Fruit fly (Drosophila melanogaster) whole organism, embryonic: Measurements from ENCODE around the gene CG32243.

Source experiments
- ATbp ChIP-seq: fragments of 200-800 bp; sonication (Bioruptor generic); optimal IDR thresholded peaks from 2 replicates; lab custom pipeline; 2017; ENCODE audit warnings: missing biosample characterization, mild to moderate bottlenecking, missing genetic modification characterization, missing genetic modification reagents
- Adf1 ChIP-seq: fragments of 200-800 bp; sonication (Bioruptor generic); IDR thresholded peaks from 2 replicates; pipeline ENCODE4 v1.3.6; 2022; ENCODE audit warnings: missing biosample characterization, missing genetic modification characterization
- Awh ChIP-seq: fragments of 200-800 bp; sonication (Bioruptor generic); IDR thresholded peaks from 2 replicates; pipeline ENCODE4, ENCODE4 v1.3.6; 2022; ENCODE audit warnings: missing biosample characterization, missing genetic modification characterization
- CG10366 ChIP-seq: fragments of 200-800 bp; sonication (Bioruptor generic); IDR thresholded peaks from 2 replicates; pipeline ENCODE4 v1.3.6; 2022; ENCODE audit warnings: missing biosample characterization, missing genetic modification characterization
- CG1233 ChIP-seq: fragments of 200-800 bp; sonication (Bioruptor generic); optimal IDR thresholded peaks from 4 replicates; lab custom pipeline; 2018; ENCODE audit warnings: missing biosample characterization, mild to moderate bottlenecking, missing genetic modification characterization
- CG13775 ChIP-seq: fragments of 200-800 bp; sonication (Bioruptor generic); optimal IDR thresholded peaks from 3 replicates; lab custom pipeline; 2017; ENCODE audit warnings: missing biosample characterization, mild to moderate bottlenecking, missing genetic modification characterization
- CG14710 ChIP-seq: fragments of 200-800 bp; sonication (Bioruptor generic); optimal IDR thresholded peaks from 3 replicates; lab custom pipeline; 2019; ENCODE audit warnings: missing biosample characterization, mild to moderate bottlenecking, missing genetic modification characterization, moderate library complexity
- CG1832 ChIP-seq: fragments of 200-800 bp; sonication (Bioruptor generic); optimal IDR thresholded peaks from 2 replicates; lab custom pipeline; 2017; ENCODE audit warnings: missing biosample characterization, mild to moderate bottlenecking, missing genetic modification characterization, inconsistent platforms
- CG2712 ChIP-seq: fragments of 200-800 bp; optimal IDR thresholded peaks from 3 replicates; lab custom pipeline; 2019; ENCODE audit warnings: missing biosample characterization, mild to moderate bottlenecking, missing genetic modification characterization, moderate library complexity
- CG3065 ChIP-seq: fragments of 200-800 bp; sonication (Bioruptor generic); optimal IDR thresholded peaks from 2 replicates; lab custom pipeline; 2016; ENCODE audit warnings: missing biosample characterization, missing genetic modification characterization
- CG32532 ChIP-seq: fragments of 200-800 bp; sonication (Bioruptor generic); IDR thresholded peaks from 2 replicates; pipeline ENCODE4 v1.3.6; 2022; ENCODE audit warnings: missing biosample characterization, missing genetic modification characterization
- CG32767 ChIP-seq: fragments of 200-800 bp; sonication (Bioruptor generic); IDR thresholded peaks from 2 replicates; pipeline ENCODE4 v1.3.6; 2022; ENCODE audit warnings: missing biosample characterization, missing genetic modification characterization
- CG6813 ChIP-seq: fragments of 200-800 bp; sonication (Bioruptor generic); optimal IDR thresholded peaks from 2 replicates; lab custom pipeline; 2017; ENCODE audit warnings: missing biosample characterization, missing genetic modification characterization, mild to moderate bottlenecking, moderate library complexity, missing genetic modification reagents
- CG7839 ChIP-seq: fragments of 200-800 bp; sonication (Bioruptor generic); optimal IDR thresholded peaks from 3 replicates; lab custom pipeline; 2018; ENCODE audit warnings: missing biosample characterization, mild to moderate bottlenecking, missing genetic modification characterization, moderate library complexity
- CG7928 ChIP-seq: fragments of 200-800 bp; sonication (Bioruptor generic); optimal IDR thresholded peaks from 2 replicates; lab custom pipeline; 2017; ENCODE audit warnings: missing biosample characterization, mild to moderate bottlenecking, missing genetic modification characterization
- Chrac-16 ChIP-seq: fragments of 200-800 bp; sonication (Bioruptor generic); optimal IDR thresholded peaks from 3 replicates; lab custom pipeline; 2016; ENCODE audit warnings: missing biosample characterization, missing genetic modification characterization
- CrebB ChIP-seq: fragments of 200-800 bp; sonication (Bioruptor generic); optimal IDR thresholded peaks from 3 replicates; lab custom pipeline; 2018; ENCODE audit warnings: missing biosample characterization, mild to moderate bottlenecking, missing genetic modification characterization
- D ChIP-seq, 2 experiments: fragments of 200-800 bp in 1 of 2; fragments of >200 bp in 1 of 2; sonication (Bioruptor generic) in 1 of 2; optimal IDR thresholded peaks; 2 replicates in 1 of 2; 3 replicates in 1 of 2; lab custom pipeline; 2017; ENCODE audit warnings: mild to moderate bottlenecking in 1 of 2, missing biosample characterization in 1 of 2, missing genetic modification characterization in 1 of 2, missing genetic modification reagents in 1 of 2
- MESR4 ChIP-seq: fragments of 200-800 bp; sonication (Bioruptor generic); optimal IDR thresholded peaks from 2 replicates; lab custom pipeline; 2018; ENCODE audit warnings: missing biosample characterization, mild to moderate bottlenecking, missing genetic modification characterization, moderate library complexity
- Meics ChIP-seq: fragments of 200-800 bp; sonication (Bioruptor generic); optimal IDR thresholded peaks from 2 replicates; lab custom pipeline; 2017; ENCODE audit warnings: missing biosample characterization, mild to moderate bottlenecking, missing genetic modification characterization
- Myb ChIP-seq: fragments of 200-800 bp; sonication (Bioruptor generic); optimal IDR thresholded peaks from 2 replicates; lab custom pipeline; 2016; ENCODE audit warnings: missing biosample characterization, missing genetic modification characterization
- Nf-YC ChIP-seq: fragments of 200-800 bp; optimal IDR thresholded peaks from 3 replicates; lab custom pipeline; 2019; ENCODE audit warnings: missing biosample characterization, mild to moderate bottlenecking, missing genetic modification characterization, moderate library complexity
- PHDP ChIP-seq: fragments of 200-800 bp; sonication (Bioruptor generic); optimal IDR thresholded peaks from 3 replicates; lab custom pipeline; 2018; ENCODE audit warnings: missing biosample characterization, mild to moderate bottlenecking, missing genetic modification characterization, moderate library complexity
- Xrp1 ChIP-seq: fragments of 200-800 bp; sonication (Bioruptor generic); IDR thresholded peaks from 2 replicates; pipeline ENCODE4 v1.3.6; 2022; ENCODE audit warnings: missing biosample characterization, missing genetic modification characterization
- abd-A ChIP-seq: fragments of 200-800 bp; sonication (Bioruptor generic); optimal IDR thresholded peaks from 3 replicates; lab custom pipeline; 2019; ENCODE audit warnings: missing biosample characterization, mild to moderate bottlenecking, missing genetic modification characterization, moderate library complexity
- bab2 ChIP-seq: fragments of 200-800 bp; sonication (Bioruptor generic); optimal IDR thresholded peaks from 2 replicates; lab custom pipeline; 2016; ENCODE audit warnings: missing biosample characterization, missing genetic modification characterization
- bbx ChIP-seq: fragments of 200-800 bp; sonication (Bioruptor generic); IDR thresholded peaks from 2 replicates; pipeline ENCODE4 v1.3.6; 2022; ENCODE audit warnings: missing biosample characterization, missing genetic modification characterization; ENCODE audit not compliant: partially characterized antibody
- bcd ChIP-seq: fragments of 200-800 bp; sonication (Bioruptor generic); optimal IDR thresholded peaks from 2 replicates; lab custom pipeline; 2017; ENCODE audit warnings: missing biosample characterization, mild to moderate bottlenecking, missing genetic modification characterization
- corto ChIP-seq: fragments of 200-800 bp; sonication (Bioruptor generic); optimal IDR thresholded peaks from 2 replicates; lab custom pipeline; 2016; ENCODE audit warnings: missing biosample characterization, mild to moderate bottlenecking, missing genetic modification characterization, moderate library complexity
- dati ChIP-seq: fragments of 200-800 bp; sonication (Bioruptor generic); IDR thresholded peaks from 2 replicates; pipeline ENCODE4 v1.3.6; 2022; ENCODE audit warnings: missing biosample characterization, missing genetic modification characterization
- dmrt99B ChIP-seq: fragments of 200-800 bp; sonication (Bioruptor generic); optimal IDR thresholded peaks from 2 replicates; lab custom pipeline; 2018; ENCODE audit warnings: missing biosample characterization, mild to moderate bottlenecking, missing genetic modification characterization, moderate library complexity
- ewg ChIP-seq: fragments of 200-800 bp; sonication (Bioruptor generic); optimal IDR thresholded peaks from 3 replicates; lab custom pipeline; 2017; ENCODE audit warnings: mild to moderate bottlenecking, missing biosample characterization, missing genetic modification reagents, missing genetic modification characterization
- fd96Cb ChIP-seq: fragments of 200-800 bp; sonication (Bioruptor generic); optimal IDR thresholded peaks from 2 replicates; lab custom pipeline; 2018; ENCODE audit warnings: missing biosample characterization, mild to moderate bottlenecking, missing genetic modification characterization, moderate library complexity
- gce ChIP-seq: fragments of 200-800 bp; sonication (Bioruptor generic); IDR thresholded peaks from 3 replicates; pipeline ENCODE4 v1.3.6; 2022; ENCODE audit warnings: missing biosample characterization, missing genetic modification characterization
- gcm ChIP-seq: fragments of 200-800 bp; sonication (Bioruptor generic); optimal IDR thresholded peaks from 2 replicates; lab custom pipeline; 2019; ENCODE audit warnings: missing biosample characterization, mild to moderate bottlenecking, missing genetic modification characterization, moderate library complexity
- hkb ChIP-seq, 2 experiments: fragments of 200-800 bp in 1 of 2; fragments of >200 bp in 1 of 2; sonication (Bioruptor generic) in 1 of 2; IDR thresholded peaks in 1 of 2; optimal IDR thresholded peaks in 1 of 2; 2 replicates each; pipeline versions ENCODE4 v1.3.6 to Lab custom; 2017 to 2022; ENCODE audit warnings: missing biosample characterization in 1 of 2, missing genetic modification characterization in 1 of 2
- jigr1 ChIP-seq: fragments of 200-800 bp; sonication (Bioruptor generic); IDR thresholded peaks from 3 replicates; pipeline ENCODE4 v1.3.6; 2022; ENCODE audit warnings: missing biosample characterization, missing genetic modification characterization
- lab ChIP-seq: fragments of 200-800 bp; sonication (Bioruptor generic); optimal IDR thresholded peaks from 3 replicates; lab custom pipeline; 2017; ENCODE audit warnings: missing biosample characterization, missing genetic modification characterization, mild to moderate bottlenecking, moderate library complexity, missing genetic modification reagents
- lilli ChIP-seq: fragments of 200-800 bp; sonication (Bioruptor generic); optimal IDR thresholded peaks from 3 replicates; lab custom pipeline; 2016; ENCODE audit warnings: missing biosample characterization, missing genetic modification characterization
- pan ChIP-seq, 4 experiments: fragments of >200 bp in 3 of 4; fragments of 200-800 bp in 1 of 4; sonication (Bioruptor generic) in 1 of 4; optimal IDR thresholded peaks in 3 of 4; IDR thresholded peaks in 1 of 4; 2 replicates each; pipeline versions ENCODE4 v1.3.6 to Lab custom; 2017 to 2022; ENCODE audit warnings: missing biosample characterization in 2 of 4, missing genetic modification characterization in 2 of 4, mixed read lengths in 1 of 4
- pfk ChIP-seq: fragments of 200-800 bp; sonication (Bioruptor generic); optimal IDR thresholded peaks from 2 replicates; lab custom pipeline; 2018; ENCODE audit warnings: missing biosample characterization, mild to moderate bottlenecking, missing genetic modification characterization, moderate library complexity
- row ChIP-seq: fragments of 200-800 bp; sonication (Bioruptor generic); IDR thresholded peaks from 3 replicates; pipeline ENCODE4 v1.3.6; 2022; ENCODE audit warnings: missing biosample characterization, missing genetic modification characterization
- slbo ChIP-seq: fragments of 200-800 bp; sonication (Bioruptor generic); IDR thresholded peaks from 2 replicates; pipeline ENCODE4 v1.3.6; 2022; ENCODE audit warnings: missing biosample characterization, missing genetic modification characterization
- sna ChIP-seq: fragments of 200-800 bp; sonication (Bioruptor generic); IDR thresholded peaks from 2 replicates; pipeline ENCODE4 v1.3.6; 2022; ENCODE audit warnings: missing biosample characterization, missing genetic modification characterization; ENCODE audit not compliant: partially characterized antibody
- tgo ChIP-seq: fragments of 200-800 bp; sonication (Bioruptor generic); IDR thresholded peaks from 3 replicates; pipeline ENCODE4 v1.3.6; 2022; ENCODE audit warnings: missing biosample characterization, missing genetic modification characterization
- trem ChIP-seq: fragments of 200-800 bp; optimal IDR thresholded peaks from 3 replicates; lab custom pipeline; 2019; ENCODE audit warnings: missing biosample characterization, mild to moderate bottlenecking, missing genetic modification characterization, moderate library complexity
- zen ChIP-seq: fragments of 200-800 bp; sonication (Bioruptor generic); optimal IDR thresholded peaks from 3 replicates; lab custom pipeline; 2018; ENCODE audit warnings: missing biosample characterization, mild to moderate bottlenecking, missing genetic modification characterization, moderate library complexity
- zen2 ChIP-seq: fragments of 200-800 bp; sonication (Bioruptor generic); IDR thresholded peaks from 3 replicates; pipeline ENCODE4 v1.3.6; 2022; ENCODE audit warnings: missing biosample characterization, missing genetic modification characterization; ENCODE audit not compliant: partially characterized antibody

The CG32243 gene

DNA sequence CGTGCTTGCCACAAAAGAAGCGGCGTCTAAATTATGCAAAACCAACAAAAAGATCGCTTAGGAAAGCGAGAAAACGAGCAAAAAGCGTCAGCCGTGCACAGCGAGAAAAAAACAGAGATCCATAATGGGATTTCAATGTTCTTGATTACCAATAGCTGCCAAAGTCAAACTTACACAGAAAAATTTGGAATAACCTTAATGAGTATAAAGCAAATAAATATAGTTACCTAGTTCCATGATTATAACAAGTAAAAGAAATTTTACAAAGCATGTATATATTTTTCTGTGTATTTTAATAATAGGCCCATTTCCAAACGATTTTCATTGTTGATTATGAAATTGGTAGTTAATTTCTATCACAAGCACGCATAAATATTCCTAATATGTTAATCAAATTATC lies 7.1 kb downstream of the CG32243 start (continued):
- TF ChIP-seq abd-A (tag; lab: Kevin White, UChicago): peak; percentile 71
- no peak for TF ChIP-seq CG32767 (GFP tag; lab: Robert Waterston, UW)
- peak; percentile 40 for TF ChIP-seq CG10366
- peak; percentile 38 for TF ChIP-seq PHDP
- no peak for TF ChIP-seq pfk (GFP tag; lab: Kevin White, UChicago)
- 0 out of 3 replicates have a peak, but pooled peaks have one; percentile 13 for TF ChIP-seq jigr1 (GFP tag; lab: Robert Waterston, UW)
- TF ChIP-seq Xrp1 (GFP tag; lab: Robert Waterston, UW): peak; percentile 37; the same call in 1 of the 2 replicates
- peak; percentile 31 for TF ChIP-seq bcd (GFP tag; lab: Kevin White, UChicago)
- TF ChIP-seq CG32532 (GFP tag; lab: Robert Waterston, UW): no peak
- peak; percentile 4 for TF ChIP-seq Meics
- no peak for TF ChIP-seq corto (GFP tag; lab: Kevin White, UChicago)
- TF ChIP-seq CG1832 (GFP tag; lab: Kevin White, UChicago): no peak
- TF ChIP-seq fd96Cb (tag; lab: Kevin White, UChicago): peak; percentile 70
- TF ChIP-seq CG6813 (GFP tag; lab: Kevin White, UChicago): no peak
- no peak for TF ChIP-seq dati
- peak; percentile 56 for TF ChIP-seq CG7839
- TF ChIP-seq sna: no peak
- TF ChIP-seq dmrt99B (tag; lab: Kevin White, UChicago): peak; percentile 83
- no peak for TF ChIP-seq Chrac-16
- TF ChIP-seq slbo: peak; percentile 41
- TF ChIP-seq gcm: peak; percentile 18
- no peak for TF ChIP-seq CG1233
- no peak for TF ChIP-seq zen2 (GFP tag; lab: Robert Waterston, UW)
- TF ChIP-seq ATbp: peak; percentile 58
- TF ChIP-seq Adf1 (GFP tag; lab: Robert Waterston, UW): no peak
- no peak for TF ChIP-seq Nf-YC (tag; lab: Kevin White, UChicago)
- TF ChIP-seq CG14710 (tag; lab: Kevin White, UChicago): peak; percentile 23
- TF ChIP-seq tgo (GFP tag; lab: Robert Waterston, UW): peak; percentile 22; the same call in 1 of the 3 replicates
- peak; percentile 69 for TF ChIP-seq CG2712 (tag; lab: Kevin White, UChicago)
- TF ChIP-seq row (GFP tag; lab: Robert Waterston, UW): peak; percentile 53
- no peak for TF ChIP-seq CG13775 (GFP tag; lab: Kevin White, UChicago)
- TF ChIP-seq Myb (GFP tag; lab: Kevin White, UChicago): no peak
- TF ChIP-seq D (optimal IDR thresholded peaks at IDR 0.05; lab: Kevin White, UChicago): no peak
- TF ChIP-seq D (GFP tag; optimal IDR thresholded peaks at IDR 0.05; lab: Kevin White, UChicago): peak; percentile 47
- peak; percentile 26 for TF ChIP-seq lab (GFP tag; lab: Kevin White, UChicago)
- no peak for TF ChIP-seq pan (optimal IDR thresholded peaks at IDR 0.05; lab: Kevin White, UChicago)
- peak in 1 of 2 experiments; percentile 50 for TF ChIP-seq pan (GFP tag; optimal IDR thresholded peaks at IDR 0.05 in 1 of 2, IDR thresholded peaks at IDR 0.05 in 1 of 2)
- no peak for TF ChIP-seq CG7928 (GFP tag; lab: Kevin White, UChicago)
- peak; percentile 23 for TF ChIP-seq bab2 (GFP tag; lab: Kevin White, UChicago)
- peak; percentile 0 for TF ChIP-seq ewg (GFP tag; lab: Kevin White, UChicago)
- no peak for TF ChIP-seq hkb (optimal IDR thresholded peaks at IDR 0.05; lab: Kevin White, UChicago)
- TF ChIP-seq hkb (GFP tag; IDR thresholded peaks at IDR 0.05; lab: Robert Waterston, UW): peak; percentile 68
- TF ChIP-seq CG3065: no peak
- no peak for TF ChIP-seq CrebB (tag; lab: Kevin White, UChicago)
- no peak for TF ChIP-seq zen
- no peak for TF ChIP-seq bbx (GFP tag; lab: Robert Waterston, UW)
- TF ChIP-seq Awh (GFP tag; lab: Robert Waterston, UW): peak; percentile 74
- TF ChIP-seq MESR4 (GFP tag; lab: Kevin White, UChicago): no peak
- TF ChIP-seq lilli (GFP tag; lab: Kevin White, UChicago): no peak
- TF ChIP-seq trem (tag; lab: Kevin White, UChicago): peak; percentile 17
- TF ChIP-seq gce: peak; percentile 73; the same call in 2 of the 3 replicates
